Worm (Caenorhabditis elegans) whole organism, L4 larva: Measurements from ENCODE around the gene clec-5.

Experiments used
- F10B5.3 ChIP-seq: sonication (generic microtip); optimal IDR thresholded peaks from 2 replicates; lab custom pipeline; 2016; ENCODE audit warnings: mild to moderate bottlenecking, missing genetic modification characterization, missing compliant biosample characterization
- F37D6.2 ChIP-seq: sonication (generic microtip); optimal IDR thresholded peaks from 2 replicates; lab custom pipeline; 2016; ENCODE audit warnings: mild to moderate bottlenecking, missing genetic modification characterization, missing compliant biosample characterization
- Y75B8A.6 ChIP-seq: fragments of 200-800 bp; sonication (Bioruptor generic); IDR thresholded peaks from 2 replicates; pipeline ENCODE4 v1.3.6; 2022; ENCODE audit warnings: missing genetic modification reagents, missing genetic modification characterization, missing compliant biosample characterization
- ZK546.5 ChIP-seq, 2 experiments: sonication (generic microtip); optimal IDR thresholded peaks; 2 replicates each; lab custom pipeline; 2017; ENCODE audit warnings: missing biosample characterization in 2 of 2, missing genetic modification characterization in 2 of 2
- aha-1 ChIP-seq: fragments of 150-350 bp; peaks from one replicate; lab custom pipeline; 2014; ENCODE audit warnings: missing biosample characterization, missing genetic modification characterization
- ama-1 ChIP-seq: fragments of 150-350 bp; optimal IDR thresholded peaks from 2 replicates; lab custom pipeline; 2014; ENCODE audit warnings: inconsistent platforms, mixed read lengths
- ceh-20 ChIP-seq: fragments of 200-800 bp; sonication (Bioruptor generic); IDR thresholded peaks from 2 replicates; pipeline ENCODE4 v1.3.6; 2022; ENCODE audit warnings: missing genetic modification reagents, missing genetic modification characterization, missing compliant biosample characterization
- ceh-28 ChIP-seq: fragments of 150-350 bp; optimal IDR thresholded peaks from 2 replicates; lab custom pipeline; 2014; ENCODE audit warnings: missing biosample characterization, missing genetic modification reagents, missing genetic modification characterization
- daf-16 ChIP-seq, 3 experiments: sonication (generic microtip); optimal IDR thresholded peaks; 2 replicates each; lab custom pipeline; 2016 to 2017; ENCODE audit warnings: missing genetic modification characterization in 3 of 3, missing genetic modification reagents in 3 of 3, mild to moderate bottlenecking in 2 of 3, missing compliant biosample characterization in 2 of 3, missing biosample characterization in 1 of 3, moderate library complexity in 1 of 3
- daf-19 ChIP-seq: fragments of 200-800 bp; sonication (Bioruptor generic); conservative IDR thresholded peaks from 2 replicates; pipeline ENCODE4 v1.3.6; 2022; ENCODE audit warnings: missing genetic modification characterization, missing compliant biosample characterization
- dmd-8 ChIP-seq: fragments of 200-800 bp; sonication (Bioruptor generic); IDR thresholded peaks from 2 replicates; pipeline ENCODE4 v1.3.6; 2022; ENCODE audit warnings: missing genetic modification characterization, missing compliant biosample characterization
- dmd-9 ChIP-seq: fragments of 200-800 bp; sonication (Bioruptor generic); IDR thresholded peaks from 2 replicates; pipeline ENCODE4 v1.3.6; 2022; ENCODE audit warnings: missing genetic modification reagents, missing genetic modification characterization, missing compliant biosample characterization
- duxl-1 ChIP-seq: sonication (generic microtip); optimal IDR thresholded peaks from 2 replicates; lab custom pipeline; 2016; ENCODE audit warnings: mild to moderate bottlenecking, missing genetic modification characterization, moderate library complexity, missing compliant biosample characterization; ENCODE audit not compliant: poor library complexity
- dve-1 ChIP-seq: sonication (generic microtip); optimal IDR thresholded peaks from 2 replicates; lab custom pipeline; 2017; ENCODE audit warnings: antibody characterized with exemption, mild to moderate bottlenecking, missing genetic modification characterization, missing compliant biosample characterization; ENCODE audit not compliant: insufficient read depth
- fkh-10 ChIP-seq: fragments of 150-350 bp; optimal IDR thresholded peaks from 2 replicates; lab custom pipeline; 2014; ENCODE audit warnings: missing biosample characterization, missing genetic modification reagents, missing genetic modification characterization
- fos-1 ChIP-seq: fragments of 150-350 bp; optimal IDR thresholded peaks from 2 replicates; lab custom pipeline; 2014; ENCODE audit warnings: missing biosample characterization, missing genetic modification characterization
- gei-8 ChIP-seq: fragments of 200-800 bp; sonication (Bioruptor generic); optimal IDR thresholded peaks from 2 replicates; lab custom pipeline; 2018; ENCODE audit warnings: mild to moderate bottlenecking, missing genetic modification characterization, missing compliant biosample characterization
- lim-7 ChIP-seq: fragments of 200-800 bp; sonication (Bioruptor generic); IDR thresholded peaks from 2 replicates; pipeline ENCODE4 v1.3.6; 2022; ENCODE audit warnings: missing genetic modification characterization, missing compliant biosample characterization
- lin-1 ChIP-seq: fragments of 200-800 bp; sonication (Bioruptor generic); IDR thresholded peaks from 2 replicates; pipeline ENCODE4 v1.3.6; 2022; ENCODE audit warnings: missing genetic modification reagents, missing genetic modification characterization, missing compliant biosample characterization
- lin-13 ChIP-seq: fragments of 150-350 bp; optimal IDR thresholded peaks from 2 replicates; lab custom pipeline; 2014; ENCODE audit warnings: missing biosample characterization, missing genetic modification reagents, missing genetic modification characterization
- madf-5 ChIP-seq, 2 experiments: fragments of 200-800 bp; sonication (Bioruptor generic); IDR thresholded peaks; 2 replicates each; pipeline ENCODE4 v1.3.6; 2022; ENCODE audit warnings: missing compliant biosample characterization in 2 of 2, missing genetic modification characterization in 2 of 2
- mdt-29 ChIP-seq: fragments of 200-800 bp; sonication (Bioruptor generic); IDR thresholded peaks from 2 replicates; pipeline ENCODE4 v1.3.6; 2022; ENCODE audit warnings: missing genetic modification reagents, missing genetic modification characterization, missing compliant biosample characterization
- mep-1 ChIP-seq: fragments of 150-350 bp; sonication (generic microtip); optimal IDR thresholded peaks from 3 replicates; lab custom pipeline; 2014; ENCODE audit warnings: missing biosample characterization, missing genetic modification characterization
- nhr-11 ChIP-seq: fragments of 150-350 bp; optimal IDR thresholded peaks from 2 replicates; lab custom pipeline; 2014; ENCODE audit warnings: missing biosample characterization, missing genetic modification characterization
- nhr-237 ChIP-seq: sonication (generic microtip); optimal IDR thresholded peaks from 2 replicates; lab custom pipeline; 2017; ENCODE audit warnings: missing biosample characterization, missing genetic modification characterization
- nhr-41 ChIP-seq: fragments of 200-800 bp; sonication (Bioruptor generic); IDR thresholded peaks from 2 replicates; pipeline ENCODE4 v1.3.6; 2022; ENCODE audit warnings: missing genetic modification reagents, missing genetic modification characterization, missing compliant biosample characterization
- nhr-42 ChIP-seq: fragments of 200-800 bp; sonication (Bioruptor generic); IDR thresholded peaks from 2 replicates; pipeline ENCODE4 v1.3.6; 2022; ENCODE audit warnings: missing genetic modification characterization, missing compliant biosample characterization
- pha-4 ChIP-seq, 2 experiments: fragments of 150-350 bp in 1 of 2; fragments of 200-800 bp in 1 of 2; sonication (Bioruptor generic) in 1 of 2; IDR thresholded peaks in 1 of 2; optimal IDR thresholded peaks in 1 of 2; 2 replicates each; pipeline versions ENCODE4 v1.3.6 to Lab custom; 2014 to 2022; ENCODE audit warnings: missing genetic modification characterization in 2 of 2, missing genetic modification reagents in 2 of 2, missing biosample characterization in 1 of 2, missing compliant biosample characterization in 1 of 2
- pqm-1 ChIP-seq: sonication (generic microtip); optimal IDR thresholded peaks from 2 replicates; lab custom pipeline; 2017; ENCODE audit warnings: missing biosample characterization, missing genetic modification characterization
- rbr-2 ChIP-seq: sonication (generic microtip); optimal IDR thresholded peaks from 2 replicates; lab custom pipeline; 2016; ENCODE audit warnings: missing genotype, missing genetic modification characterization, missing compliant biosample characterization
- saeg-2 ChIP-seq: fragments of 200-800 bp; sonication (Bioruptor generic); IDR thresholded peaks from 2 replicates; pipeline ENCODE4 v1.3.6; 2022; ENCODE audit warnings: missing genetic modification reagents, missing genetic modification characterization, missing compliant biosample characterization
- sdz-12 ChIP-seq: fragments of 200-800 bp; sonication (Bioruptor generic); optimal IDR thresholded peaks from 2 replicates; lab custom pipeline; 2018; ENCODE audit warnings: mild to moderate bottlenecking, missing genetic modification characterization, missing compliant biosample characterization
- spr-1 ChIP-seq: sonication (generic microtip); optimal IDR thresholded peaks from 2 replicates; lab custom pipeline; 2016; ENCODE audit warnings: mild to moderate bottlenecking, missing genetic modification characterization, missing compliant biosample characterization
- unc-62 ChIP-seq, 3 experiments: fragments of 150-350 bp in 1 of 3; sonication (generic microtip); optimal IDR thresholded peaks in 2 of 3; peaks in 1 of 3; 1 replicate in 1 of 3; 2 replicates in 2 of 3; lab custom pipeline; 2014 to 2017; ENCODE audit warnings: missing biosample characterization in 3 of 3, missing genetic modification characterization in 3 of 3, missing genetic modification reagents in 3 of 3, missing genotype in 1 of 3
- vab-7 ChIP-seq: fragments of 200-800 bp; sonication (Bioruptor generic); IDR thresholded peaks from 2 replicates; pipeline ENCODE4 v1.3.6; 2022; ENCODE audit warnings: missing genetic modification reagents, missing genetic modification characterization, missing compliant biosample characterization
- zag-1 ChIP-seq: fragments of 150-350 bp; optimal IDR thresholded peaks from 2 replicates; lab custom pipeline; 2014; ENCODE audit warnings: missing biosample characterization, missing genetic modification characterization
- zfp-3 ChIP-seq: fragments of 200-800 bp; sonication (Bioruptor generic); conservative IDR thresholded peaks from 2 replicates; pipeline ENCODE4 v1.3.6; 2022; ENCODE audit warnings: missing genetic modification reagents, missing genetic modification characterization, missing compliant biosample characterization
- zip-11 ChIP-seq: fragments of 200-800 bp; sonication (Bioruptor generic); IDR thresholded peaks from 2 replicates; pipeline ENCODE4 v1.3.6; 2022; ENCODE audit warnings: missing genetic modification characterization, missing compliant biosample characterization
- ztf-11 ChIP-seq: fragments of 150-350 bp; optimal IDR thresholded peaks from 2 replicates; lab custom pipeline; 2014; ENCODE audit warnings: missing biosample characterization, missing genetic modification characterization

clec-5 gene

DNA sequence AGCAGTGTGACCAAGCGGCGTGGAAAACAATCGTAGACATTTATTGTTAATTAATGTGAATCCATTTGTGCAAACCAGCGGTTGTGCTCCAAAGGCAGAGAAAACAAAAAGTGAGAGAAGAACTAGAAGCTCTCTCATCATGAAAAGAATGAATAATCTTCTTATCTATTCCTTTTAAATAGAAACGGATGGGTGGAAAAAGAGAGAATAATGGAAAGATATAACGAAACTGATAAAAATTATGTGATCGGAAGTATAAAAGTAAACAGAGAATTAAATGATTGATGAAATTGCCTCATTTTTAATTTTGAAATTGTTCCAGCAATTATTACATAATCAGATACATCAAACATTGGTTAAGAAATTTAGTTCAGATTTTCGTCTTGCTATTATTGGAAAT is at the start of gene clec-5:
Gene clec-5 (minus strand): TSS at position 178 of the 400 bp plus-strand sequence.
- TF ChIP-seq fkh-10 (GFP tag; lab: Kevin White, UChicago) (no peak), ZK546.5 (tag; optimal IDR thresholded peaks at IDR 0.05; lab: Kevin White, UChicago) (no peak), madf-5 (GFP tag; IDR thresholded peaks at IDR 0.05; lab: Robert Waterston, UW) (no peak), Y75B8A.6 (GFP tag; lab: Robert Waterston, UW) (no peak), pha-4 (GFP tag; IDR thresholded peaks at IDR 0.05; lab: Robert Waterston, UW) (no peak), pha-4 (tag; optimal IDR thresholded peaks at IDR 0.05; lab: Kevin White, UChicago) (no peak), nhr-11 (no peak), nhr-41 (no peak), vab-7 (GFP tag; lab: Robert Waterston, UW) (no peak), F37D6.2 (tag; lab: Kevin White, UChicago) (no peak), gei-8 (no peak), pqm-1 (tag; lab: Kevin White, UChicago) (peak; percentile 56), rbr-2 (tag; lab: Kevin White, UChicago) (no peak), unc-62 (GFP tag; optimal IDR thresholded peaks at IDR 0.05 in 1 of 2; lab: Kevin White, UChicago) (no peak), unc-62 (tag; optimal IDR thresholded peaks at IDR 0.05; lab: Kevin White, UChicago) (no peak), daf-16 (GFP tag; optimal IDR thresholded peaks at IDR 0.05; lab: Kevin White, UChicago) (no peak), daf-16 (tag; optimal IDR thresholded peaks at IDR 0.05; lab: Kevin White, UChicago) (peak; percentile 17), dve-1 (tag; lab: Kevin White, UChicago) (peak; percentile 13), aha-1 (tag; lab: Kevin White, UChicago) (no peak), sdz-12 (no peak), zip-11 (GFP tag; lab: Robert Waterston, UW) (no peak), lim-7 (GFP tag; lab: Robert Waterston, UW) (no peak), saeg-2 (GFP tag; lab: Robert Waterston, UW) (no peak), ama-1 (lab: Kevin White, UChicago) (no peak), daf-19 (no peak), nhr-42 (GFP tag; lab: Robert Waterston, UW) (no peak), mep-1 (tag; lab: Kevin White, UChicago) (no peak), spr-1 (tag; lab: Kevin White, UChicago) (no peak)

DNA sequence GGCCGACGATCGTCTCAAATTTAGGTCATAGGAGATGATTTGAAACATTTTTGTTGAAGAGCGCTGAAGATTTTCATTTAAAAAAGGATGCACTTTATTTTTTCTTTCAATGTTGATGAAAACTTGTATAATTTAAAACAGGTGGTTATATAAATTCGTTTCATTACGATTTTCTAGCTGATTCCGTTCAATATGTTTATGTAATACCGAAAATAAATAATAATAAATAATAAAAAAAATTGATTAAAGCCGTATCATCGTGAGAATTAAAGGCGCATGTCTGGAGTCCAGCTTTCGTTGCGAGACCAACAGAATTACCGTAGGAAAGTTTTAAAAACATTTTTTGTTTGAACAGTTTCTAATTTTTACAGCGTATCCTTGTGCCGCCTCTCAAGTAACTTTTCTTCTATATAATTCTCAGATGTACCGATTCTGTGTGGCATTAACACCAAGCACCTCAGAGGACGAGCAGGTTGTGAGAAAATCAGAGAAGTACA is 48.8 kb upstream of the clec-5 start, which contains the start of the genes C26E6.12 and eri-9:
Gene C26E6.12 (minus strand): TSS at position 51 of the 497 bp plus-strand sequence.
Gene eri-9 (plus strand): TSS at position 248 of the 497 bp plus-strand sequence.
- TF ChIP-seq ztf-11 (no peak), F10B5.3 (tag; lab: Kevin White, UChicago) (no peak), zag-1 (tag; lab: Kevin White, UChicago) (no peak), ceh-20 (GFP tag; lab: Robert Waterston, UW) (no peak), lin-1 (GFP tag; lab: Robert Waterston, UW) (no peak), lin-13 (no peak), nhr-42 (GFP tag; lab: Robert Waterston, UW) (no peak), nhr-237 (tag; lab: Kevin White, UChicago) (no peak), duxl-1 (no peak), Y75B8A.6 (GFP tag; lab: Robert Waterston, UW) (no peak), fos-1 (tag; lab: Kevin White, UChicago) (no peak), dmd-9 (no peak), mdt-29 (GFP tag; lab: Robert Waterston, UW) (no peak), ZK546.5 (tag; optimal IDR thresholded peaks at IDR 0.05; lab: Kevin White, UChicago) (no peak), dmd-8 (no peak), zfp-3 (no peak), ceh-28 (tag; lab: Kevin White, UChicago) (no peak)
